Worm (Caenorhabditis elegans) whole organism, midembryonic: ENCODE data around the gene T22B2.5.

Experiments
- flt-1 ChIP-seq: fragments of 200-800 bp; sonication (Bioruptor generic); IDR thresholded peaks from 2 replicates; pipeline ENCODE4 v1.3.6; 2022; ENCODE audit warnings: missing genetic modification characterization, missing compliant biosample characterization
- tab-1 ChIP-seq: fragments of 200-800 bp; sonication (Bioruptor generic); IDR thresholded peaks from 2 replicates; pipeline ENCODE4 v1.3.6; 2022; ENCODE audit warnings: missing genetic modification characterization, missing compliant biosample characterization

DNA sequence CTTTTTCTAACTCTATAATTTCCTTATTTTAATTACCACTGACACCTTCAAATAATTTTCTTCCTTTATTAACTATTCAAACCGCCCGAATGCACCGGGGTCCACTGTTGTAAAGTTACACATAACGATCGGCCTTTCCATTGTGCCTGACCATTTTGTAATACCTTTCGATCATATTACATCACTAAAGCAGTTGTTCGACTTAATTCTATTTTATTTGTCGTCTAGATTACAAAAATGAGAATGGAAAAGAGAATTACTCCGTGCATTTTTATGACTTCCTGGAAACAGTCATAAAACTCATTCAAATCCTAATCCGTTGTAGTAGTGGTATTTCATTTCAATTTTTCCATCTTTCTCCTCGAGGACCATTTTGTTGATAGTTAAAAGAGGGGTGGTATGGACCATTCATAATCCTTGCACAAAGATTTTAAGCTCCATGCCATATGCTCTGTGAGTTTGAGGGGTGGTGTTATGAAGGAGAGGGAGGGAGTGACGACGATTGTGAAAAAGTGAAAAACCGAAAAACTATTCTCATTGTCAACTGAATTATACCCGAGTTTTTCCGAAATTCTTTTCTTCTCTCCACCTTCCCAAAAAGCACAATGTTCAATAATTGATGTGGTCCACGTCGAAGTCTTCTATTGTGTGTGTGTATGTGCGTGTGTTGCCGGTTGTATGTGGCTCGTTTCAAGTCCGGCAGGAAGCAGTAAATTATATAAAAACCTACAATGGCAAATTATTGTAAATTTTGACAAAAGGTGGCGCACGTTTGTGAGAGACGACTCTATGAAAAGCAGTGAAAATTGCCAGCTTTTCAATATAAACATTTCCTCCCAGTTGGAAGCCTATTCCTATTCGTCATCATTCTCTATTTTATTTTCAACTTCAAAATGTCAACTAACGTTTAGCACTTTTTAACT, 12.7 kb downstream of the T22B2.5 start:
- TF ChIP-seq tab-1 (GFP tag; lab: Robert Waterston, UW) (no peak), flt-1 (GFP tag; lab: Robert Waterston, UW) (no peak)
